Fruit fly (Drosophila melanogaster): Measurements from ENCODE around the gene Spt7.

DNA sequence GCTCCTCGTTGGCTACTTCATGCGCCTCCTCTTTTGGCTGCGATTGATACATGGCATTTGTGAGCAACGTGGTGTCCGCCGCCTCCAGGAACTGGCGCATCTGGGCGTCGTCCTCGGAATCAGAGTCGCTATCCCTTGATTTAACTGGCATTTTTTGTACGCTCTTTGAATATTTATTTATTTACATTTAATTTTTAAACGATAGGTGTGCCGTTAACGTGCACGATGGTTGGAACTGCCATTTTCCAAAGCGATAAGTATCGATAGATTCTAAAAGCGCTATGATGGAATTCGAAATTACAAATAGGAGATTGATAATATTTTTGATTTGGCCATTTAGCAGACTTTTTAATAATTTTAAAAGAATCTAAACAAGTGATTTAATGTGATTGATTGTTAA lies 2.2 kb downstream of the Spt7 start, which contains the start of gene CG32554:
- TF ChIP-seq Met (GFP tag; optimal IDR thresholded peaks at IDR 0.05) (no peak), CG8632 (GFP tag; optimal IDR thresholded peaks at IDR 0.05) (no peak), Sox102F (GFP tag; optimal IDR thresholded peaks at IDR 0.05) (no peak), CG10631 (GFP tag; optimal IDR thresholded peaks at IDR 0.05) (no peak), Gug (GFP tag; IDR thresholded peaks at IDR 0.05) (no peak), Hr4 (GFP tag; optimal IDR thresholded peaks at IDR 0.05) (no peak), CG3919 (GFP tag; optimal IDR thresholded peaks at IDR 0.05) (no peak), vri (GFP tag; optimal IDR thresholded peaks at IDR 0.05) (no peak), Ets21C (GFP tag; optimal IDR thresholded peaks at IDR 0.05) (no peak), CG32006 (GFP tag; optimal IDR thresholded peaks at IDR 0.05) (no peak)
